Fruit fly (Drosophila melanogaster): ENCODE data around the gene GAA1.

GAA1 gene

dm6 chrX:5894529-5895487 lies 21.7 kb upstream of the GAA1 start (continued):
- TF ChIP-seq fkh (GFP tag; optimal IDR thresholded peaks at IDR 0.05) (peak; percentile 48), CG11762 (GFP tag; optimal IDR thresholded peaks at IDR 0.05; ENCODE audit: insufficient read depth) (no peak), OdsH (GFP tag; optimal IDR thresholded peaks at IDR 0.05) (peak; percentile 7), Lpt (GFP tag; optimal IDR thresholded peaks at IDR 0.05) (no peak), CG4318 (GFP tag; optimal IDR thresholded peaks at IDR 0.05) (peak; percentile 11), CG7368 (GFP tag; optimal IDR thresholded peaks at IDR 0.05) (no peak), ss (GFP tag; optimal IDR thresholded peaks at IDR 0.05) (peak in 1 of 2 experiments; percentile 27), Eip75B (GFP tag; optimal IDR thresholded peaks at IDR 0.05) (no peak), spab (GFP tag; optimal IDR thresholded peaks at IDR 0.05) (peak; percentile 12), CG8632 (GFP tag; optimal IDR thresholded peaks at IDR 0.05) (no peak), Hr39 (GFP tag; optimal IDR thresholded peaks at IDR 0.05) (peak; percentile 15), fd59A (GFP tag; optimal IDR thresholded peaks at IDR 0.05) (peak; percentile 23), Eip78C (GFP tag) (peak; percentile 86), Ets21C (GFP tag; optimal IDR thresholded peaks at IDR 0.05) (no peak), Met (GFP tag; optimal IDR thresholded peaks at IDR 0.05) (peak; percentile 16), CG3032 (tag; optimal IDR thresholded peaks at IDR 0.05) (peak; percentile 1), dsx (GFP tag; optimal IDR thresholded peaks at IDR 0.05; ENCODE audit: poor library complexity, severe bottlenecking) (no peak), eg (GFP tag; IDR thresholded peaks at IDR 0.05) (peak; percentile 28; the same call in 1 of the 3 replicates), net (GFP tag; optimal IDR thresholded peaks at IDR 0.05) (peak; percentile 26), CG15336 (GFP tag; IDR thresholded peaks at IDR 0.05) (peak; percentile 38; the same call in 1 of the 2 replicates), CG6163 (GFP tag; IDR thresholded peaks at IDR 0.05) (peak; percentile 42; the same call in 2 of the 3 replicates), vri (GFP tag; optimal IDR thresholded peaks at IDR 0.05) (no peak), Sox102F (GFP tag; optimal IDR thresholded peaks at IDR 0.05) (peak; percentile 4), CG8319 (GFP tag; optimal IDR thresholded peaks at IDR 0.05) (no peak), lz (GFP tag; optimal IDR thresholded peaks at IDR 0.05) (peak; percentile 4), Sox15 (GFP tag; optimal IDR thresholded peaks at IDR 0.05) (no peak), CG1621 (tag; optimal IDR thresholded peaks at IDR 0.05) (no peak), CG6792 (GFP tag; optimal IDR thresholded peaks at IDR 0.05) (peak; percentile 42), CG6808 (GFP tag; optimal IDR thresholded peaks at IDR 0.05) (no peak), topi (GFP tag; optimal IDR thresholded peaks at IDR 0.05) (no peak), dac (GFP tag; optimal IDR thresholded peaks at IDR 0.05) (no peak), CG9139 (GFP tag; optimal IDR thresholded peaks at IDR 0.05) (no peak), Blimp-1 (GFP tag; optimal IDR thresholded peaks at IDR 0.05) (no peak), esn (GFP tag; optimal IDR thresholded peaks at IDR 0.05) (peak; percentile 39), CG16779 (tag; optimal IDR thresholded peaks at IDR 0.05) (no peak), pdm3 (GFP tag; optimal IDR thresholded peaks at IDR 0.05) (peak; percentile 5)

- TF ChIP-seq CG3919 (GFP tag; optimal IDR thresholded peaks at IDR 0.05): no peak
- no peak for TF ChIP-seq net (GFP tag; optimal IDR thresholded peaks at IDR 0.05)
- TF ChIP-seq svp (GFP tag): peak; percentile 20
- TF ChIP-seq lz (GFP tag; optimal IDR thresholded peaks at IDR 0.05): no peak
- no peak for TF ChIP-seq Blimp-1 (GFP tag; optimal IDR thresholded peaks at IDR 0.05)
- no peak for TF ChIP-seq CG10669 (GFP tag; optimal IDR thresholded peaks at IDR 0.05)
- TF ChIP-seq CG6163 (GFP tag; IDR thresholded peaks at IDR 0.05): 0 out of 3 replicates have a peak, but pooled peaks have one; percentile 11
- peak; percentile 11 for TF ChIP-seq vri (GFP tag; optimal IDR thresholded peaks at IDR 0.05)
Measured at dm6 chrX:5893165-5893564, 20.0 kb upstream of the GAA1 start.
